Worm (Caenorhabditis elegans) whole organism, L3 larva: Measurements from ENCODE around the gene C14A11.2.

ENCODE experiments used
- ZK546.5 ChIP-seq: sonication (generic microtip); optimal IDR thresholded peaks from 2 replicates; lab custom pipeline; 2017; ENCODE audit warnings: missing biosample characterization, missing genetic modification characterization
- fkh-2 ChIP-seq: fragments of 150-350 bp; optimal IDR thresholded peaks from 2 replicates; lab custom pipeline; 2014; ENCODE audit warnings: missing biosample characterization, missing genetic modification reagents, missing genetic modification characterization
- lsy-12 ChIP-seq: sonication (generic microtip); optimal IDR thresholded peaks from 2 replicates; lab custom pipeline; 2016; ENCODE audit warnings: mild to moderate bottlenecking, missing genetic modification characterization, missing compliant biosample characterization
- nhr-12 ChIP-seq: fragments of 150-350 bp; optimal IDR thresholded peaks from 2 replicates; lab custom pipeline; 2014; ENCODE audit warnings: missing biosample characterization, missing genetic modification characterization
- nhr-43 ChIP-seq: sonication (generic microtip); optimal IDR thresholded peaks from 2 replicates; lab custom pipeline; 2016; ENCODE audit warnings: mild to moderate bottlenecking, missing genetic modification characterization, missing compliant biosample characterization; ENCODE audit not compliant: poor library complexity, severe bottlenecking
- pha-4 ChIP-seq: fragments of 150-350 bp; optimal IDR thresholded peaks from 2 replicates; lab custom pipeline; 2014; ENCODE audit warnings: missing biosample characterization, missing genetic modification reagents, missing genetic modification characterization

ce11 chrX:2827702-2828182 is 24.8 kb downstream of the C14A11.2 start, which contains the start of gene ssr-2:
- no peak for TF ChIP-seq nhr-43 (tag; lab: Kevin White, UChicago)
- TF ChIP-seq fkh-2 (tag; lab: Kevin White, UChicago) = no peak
- no peak for TF ChIP-seq nhr-12 (tag; lab: Kevin White, UChicago)
- no peak for TF ChIP-seq pha-4 (tag; lab: Kevin White, UChicago)
- TF ChIP-seq lsy-12 (tag; lab: Kevin White, UChicago) = no peak
- no peak for TF ChIP-seq ZK546.5
